Fruit fly (Drosophila melanogaster) whole organism, prepupa: Measurements from ENCODE around the gene CCAP-R.

Experiments
- Blimp-1 ChIP-seq: fragments of 200-800 bp; sonication (Bioruptor generic); optimal IDR thresholded peaks from 3 replicates; lab custom pipeline; 2017; ENCODE audit warnings: missing biosample characterization, missing genetic modification characterization, mild to moderate bottlenecking, moderate library complexity, missing genetic modification reagents
- CG10631 ChIP-seq: fragments of 200-800 bp; sonication (Bioruptor generic); optimal IDR thresholded peaks from 2 replicates; lab custom pipeline; 2016; ENCODE audit warnings: missing biosample characterization, missing genetic modification characterization
- CG11762 ChIP-seq: fragments of 200-800 bp; sonication (Bioruptor generic); optimal IDR thresholded peaks from 3 replicates; lab custom pipeline; 2016; ENCODE audit warnings: missing biosample characterization, missing genetic modification characterization; ENCODE audit not compliant: insufficient read depth
- CG11902 ChIP-seq: fragments of 200-800 bp; sonication (Bioruptor generic); optimal IDR thresholded peaks from 3 replicates; lab custom pipeline; 2016; ENCODE audit warnings: missing biosample characterization, missing genetic modification characterization
- CG15336 ChIP-seq: fragments of 200-800 bp; sonication (Bioruptor generic); IDR thresholded peaks from 2 replicates; pipeline ENCODE4 v1.3.6; 2022; ENCODE audit warnings: missing biosample characterization, missing genetic modification characterization
- CG1621 ChIP-seq: fragments of 200-800 bp; sonication (Bioruptor generic); optimal IDR thresholded peaks from 3 replicates; lab custom pipeline; 2018; ENCODE audit warnings: missing biosample characterization, mild to moderate bottlenecking, missing genetic modification characterization
- CG16779 ChIP-seq: fragments of 200-800 bp; sonication (Bioruptor generic); optimal IDR thresholded peaks from 3 replicates; lab custom pipeline; 2017; ENCODE audit warnings: missing biosample characterization, mild to moderate bottlenecking, missing genetic modification characterization
- CG3032 ChIP-seq: fragments of 200-800 bp; optimal IDR thresholded peaks from 2 replicates; lab custom pipeline; 2019; ENCODE audit warnings: missing biosample characterization, mild to moderate bottlenecking, missing genetic modification characterization, moderate library complexity
- CG32006 ChIP-seq: fragments of 200-800 bp; sonication (Bioruptor generic); optimal IDR thresholded peaks from 3 replicates; lab custom pipeline; 2017; ENCODE audit warnings: missing biosample characterization, mild to moderate bottlenecking, missing genetic modification characterization
- CG3919 ChIP-seq: fragments of 200-800 bp; sonication (Bioruptor generic); optimal IDR thresholded peaks from 3 replicates; lab custom pipeline; 2016; ENCODE audit warnings: missing biosample characterization, missing genetic modification characterization
- CG6163 ChIP-seq: fragments of 200-800 bp; sonication (Bioruptor generic); IDR thresholded peaks from 3 replicates; pipeline ENCODE4 v1.3.6; 2022; ENCODE audit warnings: missing biosample characterization, missing genetic modification characterization
- CG6276 ChIP-seq: fragments of 200-800 bp; sonication (Bioruptor generic); optimal IDR thresholded peaks from 2 replicates; lab custom pipeline; 2017; ENCODE audit warnings: missing biosample characterization, mild to moderate bottlenecking, missing genetic modification characterization
- CG6792 ChIP-seq: fragments of 200-800 bp; sonication (Bioruptor generic); optimal IDR thresholded peaks from 3 replicates; lab custom pipeline; 2016; ENCODE audit warnings: missing biosample characterization, missing genetic modification characterization
- CG6808 ChIP-seq: fragments of 200-800 bp; sonication (Bioruptor generic); optimal IDR thresholded peaks from 3 replicates; lab custom pipeline; 2017; ENCODE audit warnings: missing biosample characterization, missing genetic modification characterization, mild to moderate bottlenecking, moderate library complexity, missing genetic modification reagents
- CG6854 ChIP-seq: fragments of 200-800 bp; sonication (Bioruptor generic); optimal IDR thresholded peaks from 2 replicates; lab custom pipeline; 2017; ENCODE audit warnings: missing biosample characterization, mild to moderate bottlenecking, missing genetic modification characterization
- CG7368 ChIP-seq: fragments of 200-800 bp; sonication (Bioruptor generic); optimal IDR thresholded peaks from 3 replicates; lab custom pipeline; 2016; ENCODE audit warnings: missing biosample characterization, missing genetic modification characterization
- CG8119 ChIP-seq: fragments of 200-800 bp; sonication (Bioruptor generic); IDR thresholded peaks from 3 replicates; pipeline ENCODE4 v1.3.6; 2022; ENCODE audit warnings: missing biosample characterization, missing genetic modification characterization
- CG8319 ChIP-seq: fragments of 200-800 bp; sonication (Bioruptor generic); optimal IDR thresholded peaks from 3 replicates; lab custom pipeline; 2016; ENCODE audit warnings: missing biosample characterization, missing genetic modification characterization
- CG8632 ChIP-seq: fragments of 200-800 bp; sonication (Bioruptor generic); optimal IDR thresholded peaks from 3 replicates; lab custom pipeline; 2016; ENCODE audit warnings: missing biosample characterization, missing genetic modification characterization
- CG9139 ChIP-seq: fragments of 200-800 bp; sonication (Bioruptor generic); optimal IDR thresholded peaks from 3 replicates; lab custom pipeline; 2017; ENCODE audit warnings: missing biosample characterization, mild to moderate bottlenecking, missing genetic modification characterization
- Eip75B ChIP-seq: fragments of 200-800 bp; sonication (Bioruptor generic); optimal IDR thresholded peaks from 3 replicates; lab custom pipeline; 2016; ENCODE audit warnings: missing biosample characterization, missing genetic modification characterization
- Eip78C ChIP-seq: fragments of 200-800 bp; sonication (Bioruptor generic); peaks from one replicate; lab custom pipeline; 2016; ENCODE audit warnings: missing biosample characterization, missing genetic modification characterization
- Eip93F ChIP-seq: fragments of 200-800 bp; sonication (Bioruptor generic); optimal IDR thresholded peaks from 2 replicates; lab custom pipeline; 2016; ENCODE audit warnings: missing biosample characterization, mild to moderate bottlenecking, missing genetic modification characterization
- Ets21C ChIP-seq: fragments of 200-800 bp; sonication (Bioruptor generic); optimal IDR thresholded peaks from 3 replicates; lab custom pipeline; 2016; ENCODE audit warnings: missing biosample characterization, missing genetic modification characterization
- Gug ChIP-seq: fragments of 200-800 bp; sonication (Bioruptor generic); IDR thresholded peaks from 2 replicates; pipeline ENCODE4 v1.3.6; 2022; ENCODE audit warnings: missing biosample characterization, missing genetic modification characterization
- Hr39 ChIP-seq: fragments of 200-800 bp; sonication (Bioruptor generic); optimal IDR thresholded peaks from 2 replicates; lab custom pipeline; 2016; ENCODE audit warnings: missing biosample characterization, missing genetic modification characterization
- Hr4 ChIP-seq: fragments of 200-800 bp; sonication (Bioruptor generic); optimal IDR thresholded peaks from 3 replicates; lab custom pipeline; 2016; ENCODE audit warnings: missing biosample characterization, missing genetic modification characterization
- Lpt ChIP-seq: fragments of 200-800 bp; sonication (Bioruptor generic); optimal IDR thresholded peaks from 3 replicates; lab custom pipeline; 2016; ENCODE audit warnings: missing biosample characterization, missing genetic modification characterization
- Met ChIP-seq: fragments of 200-800 bp; sonication (Bioruptor generic); optimal IDR thresholded peaks from 3 replicates; lab custom pipeline; 2016; ENCODE audit warnings: missing biosample characterization, missing genetic modification characterization
- OdsH ChIP-seq: fragments of 200-800 bp; sonication (Bioruptor generic); optimal IDR thresholded peaks from 3 replicates; lab custom pipeline; 2016; ENCODE audit warnings: missing biosample characterization, missing genetic modification characterization
- Smox ChIP-seq: fragments of 200-800 bp; sonication (Bioruptor generic); optimal IDR thresholded peaks from 3 replicates; lab custom pipeline; 2016; ENCODE audit warnings: missing biosample characterization, missing genetic modification characterization
- Sox14 ChIP-seq: fragments of 200-800 bp; sonication (Bioruptor generic); optimal IDR thresholded peaks from 3 replicates; lab custom pipeline; 2016; ENCODE audit warnings: missing biosample characterization, missing genetic modification characterization
- achi ChIP-seq: fragments of 200-800 bp; sonication (Bioruptor generic); optimal IDR thresholded peaks from 3 replicates; lab custom pipeline; 2016; ENCODE audit warnings: missing biosample characterization, missing genetic modification characterization
- acj6 ChIP-seq: fragments of 200-800 bp; sonication (Bioruptor generic); optimal IDR thresholded peaks from 3 replicates; lab custom pipeline; 2016; ENCODE audit warnings: missing biosample characterization, missing genetic modification characterization
- cyc ChIP-seq: fragments of 200-800 bp; sonication (Bioruptor generic); optimal IDR thresholded peaks from 3 replicates; lab custom pipeline; 2016; ENCODE audit warnings: missing biosample characterization, missing genetic modification characterization
- dac ChIP-seq: fragments of 200-800 bp; sonication (Bioruptor generic); optimal IDR thresholded peaks from 2 replicates; lab custom pipeline; 2017; ENCODE audit warnings: missing biosample characterization, mild to moderate bottlenecking, missing genetic modification characterization
- dsx ChIP-seq: fragments of 200-800 bp; optimal IDR thresholded peaks from 3 replicates; lab custom pipeline; 2019; ENCODE audit warnings: missing biosample characterization, mild to moderate bottlenecking, missing genetic modification characterization, moderate library complexity; ENCODE audit not compliant: poor library complexity, severe bottlenecking
- eg ChIP-seq: fragments of 200-800 bp; sonication (Bioruptor generic); IDR thresholded peaks from 3 replicates; pipeline ENCODE4 v1.3.6; 2022; ENCODE audit warnings: missing biosample characterization, missing genetic modification characterization
- esn ChIP-seq: fragments of 200-800 bp; sonication (Bioruptor generic); optimal IDR thresholded peaks from 2 replicates; lab custom pipeline; 2016; ENCODE audit warnings: missing biosample characterization, mild to moderate bottlenecking, missing genetic modification characterization, moderate library complexity
- fd59A ChIP-seq: fragments of 200-800 bp; sonication (Bioruptor generic); optimal IDR thresholded peaks from 2 replicates; lab custom pipeline; 2017; ENCODE audit warnings: missing biosample characterization, mild to moderate bottlenecking, missing genetic modification characterization, missing genetic modification reagents
- fd85E ChIP-seq: fragments of 200-800 bp; sonication (Bioruptor generic); optimal IDR thresholded peaks from 3 replicates; lab custom pipeline; 2016; ENCODE audit warnings: missing biosample characterization, missing genetic modification characterization
- fkh ChIP-seq: fragments of 200-800 bp; sonication (Bioruptor generic); optimal IDR thresholded peaks from 3 replicates; lab custom pipeline; 2017; ENCODE audit warnings: missing biosample characterization, mild to moderate bottlenecking, missing genetic modification characterization, moderate library complexity
- lz ChIP-seq: fragments of 200-800 bp; sonication (Bioruptor generic); optimal IDR thresholded peaks from 3 replicates; lab custom pipeline; 2016; ENCODE audit warnings: missing biosample characterization, missing genetic modification characterization
- net ChIP-seq: fragments of 200-800 bp; sonication (Bioruptor generic); optimal IDR thresholded peaks from 3 replicates; lab custom pipeline; 2016; ENCODE audit warnings: missing biosample characterization, missing genetic modification characterization
- pdm3 ChIP-seq: fragments of 200-800 bp; sonication (Bioruptor generic); optimal IDR thresholded peaks from 3 replicates; lab custom pipeline; 2016; ENCODE audit warnings: missing biosample characterization, missing genetic modification characterization
- salr ChIP-seq, 2 experiments: fragments of 200-800 bp; sonication (Bioruptor generic); optimal IDR thresholded peaks; 3 replicates each; lab custom pipeline; 2016 to 2018; ENCODE audit warnings: missing biosample characterization in 2 of 2, missing genetic modification characterization in 2 of 2, mild to moderate bottlenecking in 1 of 2
- spab ChIP-seq: fragments of 200-800 bp; sonication (Bioruptor generic); optimal IDR thresholded peaks from 2 replicates; lab custom pipeline; 2017; ENCODE audit warnings: missing biosample characterization, mild to moderate bottlenecking, missing genetic modification characterization, missing genetic modification reagents
- ss ChIP-seq, 2 experiments: fragments of 200-800 bp; sonication (Bioruptor generic); optimal IDR thresholded peaks; 2 replicates in 1 of 2; 3 replicates in 1 of 2; lab custom pipeline; 2017 to 2018; ENCODE audit warnings: mild to moderate bottlenecking in 2 of 2, missing biosample characterization in 2 of 2, missing genetic modification characterization in 2 of 2, moderate library complexity in 1 of 2
- topi ChIP-seq: fragments of 200-800 bp; sonication (Bioruptor generic); optimal IDR thresholded peaks from 3 replicates; lab custom pipeline; 2016; ENCODE audit warnings: missing biosample characterization, missing genetic modification characterization
- vri ChIP-seq: fragments of 200-800 bp; sonication (Bioruptor generic); optimal IDR thresholded peaks from 3 replicates; lab custom pipeline; 2016; ENCODE audit warnings: missing biosample characterization, mild to moderate bottlenecking, missing genetic modification characterization

CCAP-R gene

DNA sequence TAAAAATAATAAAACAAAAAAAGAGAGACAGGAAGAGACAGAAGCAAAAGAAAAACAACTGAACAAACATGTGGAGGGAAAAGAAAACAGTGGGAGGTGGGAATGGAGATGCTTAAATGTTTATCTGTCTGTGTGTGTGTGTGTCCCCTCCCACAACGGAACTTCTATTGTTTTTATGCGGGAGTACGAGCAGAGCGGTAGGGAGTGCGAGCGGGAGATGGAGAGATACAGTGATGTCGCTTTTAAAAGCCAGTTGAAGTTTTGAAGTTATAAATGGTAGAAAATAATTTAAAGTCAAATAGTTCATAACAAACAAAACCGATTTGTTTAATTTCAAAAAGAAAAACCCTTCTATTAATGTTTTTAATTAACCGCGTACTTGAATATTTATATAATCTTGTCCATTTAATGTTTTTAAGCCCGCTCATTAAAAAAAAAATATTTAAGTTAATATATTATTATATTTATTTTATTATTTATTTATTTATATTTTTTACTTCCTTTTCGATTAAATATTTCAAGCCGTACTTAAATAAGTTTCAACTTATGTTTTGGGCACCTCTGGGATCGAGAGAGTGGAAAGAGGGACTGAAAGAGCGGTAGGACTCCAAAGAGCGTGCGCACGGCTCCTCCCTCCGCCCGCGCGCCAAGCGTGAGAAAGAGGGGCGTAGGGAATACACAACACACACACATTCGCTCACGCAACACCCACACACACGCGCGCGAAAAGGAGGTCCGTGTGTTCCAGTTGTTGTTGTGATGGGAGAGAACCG, 75.7 kb downstream of the CCAP-R start:
- TF ChIP-seq dsx (peak; percentile 9), fd59A (GFP tag; lab: Kevin White, UChicago) (no peak), fkh (peak; percentile 71), CG10631 (peak; percentile 66), Eip75B (peak; percentile 35), lz (GFP tag; lab: Kevin White, UChicago) (peak; percentile 34), Sox14 (no peak), dac (no peak), CG9139 (GFP tag; lab: Kevin White, UChicago) (no peak), CG15336 (GFP tag; lab: Robert Waterston, UW) (peak; percentile 70), CG6808 (no peak), acj6 (GFP tag; lab: Kevin White, UChicago) (peak; percentile 24), Blimp-1 (GFP tag; lab: Kevin White, UChicago) (peak; percentile 14), Lpt (GFP tag; lab: Kevin White, UChicago) (peak; percentile 52), Eip93F (GFP tag; lab: Kevin White, UChicago) (no peak), achi (GFP tag; lab: Kevin White, UChicago) (peak; percentile 63), Met (GFP tag; lab: Kevin White, UChicago) (peak; percentile 35), CG3919 (peak; percentile 43), vri (GFP tag; lab: Kevin White, UChicago) (peak; percentile 12), eg (GFP tag; lab: Robert Waterston, UW) (no peak), OdsH (GFP tag; lab: Kevin White, UChicago) (peak; percentile 41), CG8632 (GFP tag; lab: Kevin White, UChicago) (peak; percentile 57), CG6854 (GFP tag; lab: Kevin White, UChicago) (no peak), CG6163 (peak; percentile 18; the same call in 1 of the 3 replicates), CG6792 (GFP tag; lab: Kevin White, UChicago) (peak; percentile 62), topi (GFP tag; lab: Kevin White, UChicago) (peak; percentile 50), esn (GFP tag; lab: Kevin White, UChicago) (peak; percentile 53), CG7368 (GFP tag; lab: Kevin White, UChicago) (peak; percentile 24), net (peak; percentile 52), CG16779 (no peak), Gug (GFP tag; lab: Robert Waterston, UW) (peak; percentile 11; the same call in 1 of the 2 replicates), spab (peak; percentile 23), CG3032 (tag; lab: Kevin White, UChicago) (peak; percentile 52), ss (GFP tag; optimal IDR thresholded peaks at IDR 0.05; lab: Kevin White, UChicago) (peak; percentile 9 to 50), CG8119 (GFP tag; lab: Robert Waterston, UW) (peak; percentile 70), CG32006 (GFP tag; lab: Kevin White, UChicago) (peak; percentile 82), cyc (peak; percentile 14), Hr4 (GFP tag; lab: Kevin White, UChicago) (peak; percentile 47), CG8319 (no peak), pdm3 (GFP tag; lab: Kevin White, UChicago) (peak; percentile 15), fd85E (GFP tag; lab: Kevin White, UChicago) (no peak), Eip78C (GFP tag; lab: Kevin White, UChicago) (peak; percentile 76), Smox (GFP tag; lab: Kevin White, UChicago) (peak; percentile 3), CG1621 (no peak), Hr39 (peak; percentile 28), CG6276 (peak; percentile 21), Ets21C (GFP tag; lab: Kevin White, UChicago) (no peak), salr (GFP tag; optimal IDR thresholded peaks at IDR 0.05; lab: Kevin White, UChicago) (peak in 1 of 2 experiments; percentile 55), CG11902 (no peak), CG11762 (GFP tag; lab: Kevin White, UChicago) (peak; percentile 22)
